Worm (Caenorhabditis elegans): Measurements from ENCODE around the gene erfa-1.

DNA sequence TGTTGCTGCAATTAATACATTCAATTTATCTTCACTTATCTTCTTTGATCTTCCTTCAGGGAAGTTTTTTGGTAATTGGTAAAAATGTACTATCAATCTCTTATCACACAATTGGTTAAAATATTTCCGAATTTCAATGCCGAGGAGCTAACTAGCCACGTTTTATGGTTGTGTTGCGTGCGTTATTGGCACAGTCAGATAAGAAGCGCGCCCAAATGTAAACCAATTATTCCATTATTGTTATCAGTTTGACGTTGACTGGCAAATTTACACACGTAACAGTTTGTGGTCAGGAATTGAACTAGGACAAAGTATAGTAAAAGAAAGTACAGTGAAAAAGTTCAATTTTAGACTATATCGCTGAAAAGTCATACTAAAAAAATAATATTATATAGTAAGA lies 26.3 kb upstream of the erfa-1 start:
- no peak for TF ChIP-seq him-1 (tag; optimal IDR thresholded peaks at IDR 0.05)
- no peak for TF ChIP-seq dao-5 (tag; optimal IDR thresholded peaks at IDR 0.05)
